Worm (Caenorhabditis elegans) whole organism, midembryonic: Measurements from ENCODE around the gene sqv-7.

ENCODE experiments used
- flt-1 ChIP-seq: fragments of 200-800 bp; sonication (Bioruptor generic); IDR thresholded peaks from 2 replicates; pipeline ENCODE4 v1.3.6; 2022; ENCODE audit warnings: missing genetic modification characterization, missing compliant biosample characterization
- klf-2 ChIP-seq: fragments of 200-800 bp; sonication (Bioruptor generic); conservative IDR thresholded peaks from 2 replicates; pipeline ENCODE4 v1.3.6; 2022; ENCODE audit warnings: missing genetic modification reagents, missing genetic modification characterization, missing compliant biosample characterization

ce11 chrII:7061730-7062129, 49.2 kb upstream of the sqv-7 start, which contains the start of gene acs-6:
- TF ChIP-seq flt-1 (no peak), klf-2 (GFP tag; lab: Robert Waterston, UW) (no peak)
